Fruit fly (Drosophila melanogaster) whole organism, wandering third instar larva: Measurements from ENCODE around the gene CG43797.
A peak's percentile ranks its signal among the peaks of the same experiment; 100 is the strongest.

Experiments
- Abd-B ChIP-seq: fragments of >200 bp; optimal IDR thresholded peaks from 2 replicates; lab custom pipeline; 2017; ENCODE audit warnings: missing biosample characterization, missing genetic modification characterization
- CG32264 ChIP-seq: fragments of 200-800 bp; sonication (Bioruptor generic); optimal IDR thresholded peaks from 2 replicates; lab custom pipeline; 2016; ENCODE audit warnings: missing biosample characterization, missing genetic modification characterization
- CG9705 ChIP-seq: fragments of 200-800 bp; sonication (Bioruptor generic); optimal IDR thresholded peaks from 2 replicates; lab custom pipeline; 2018; ENCODE audit warnings: missing biosample characterization, mild to moderate bottlenecking, missing genetic modification characterization
- CrebA ChIP-seq: fragments of 200-800 bp; sonication (Bioruptor generic); optimal IDR thresholded peaks from 2 replicates; lab custom pipeline; 2016; ENCODE audit warnings: missing biosample characterization, mild to moderate bottlenecking, missing genetic modification characterization, borderline replicate concordance
- Dfd ChIP-seq: fragments of >200 bp; optimal IDR thresholded peaks from 2 replicates; lab custom pipeline; 2017; ENCODE audit warnings: missing biosample characterization, missing genetic modification characterization
- Dif ChIP-seq: fragments of 200-275, 200-300 bp; sonication (Bioruptor generic); optimal IDR thresholded peaks from 2 replicates; lab custom pipeline; 2018; ENCODE audit warnings: missing biosample characterization, missing genetic modification characterization; ENCODE audit not compliant: partially characterized antibody
- GATAd ChIP-seq: sonication (Bioruptor generic); optimal IDR thresholded peaks from 2 replicates; lab custom pipeline; 2016; ENCODE audit warnings: missing biosample characterization, missing genetic modification characterization
- HLH106 ChIP-seq: fragments of 200-800 bp; optimal IDR thresholded peaks from 3 replicates; lab custom pipeline; 2019; ENCODE audit warnings: missing biosample characterization, mild to moderate bottlenecking, missing genetic modification characterization, moderate library complexity
- Hnf4 ChIP-seq: fragments of 200-800 bp; sonication (Bioruptor generic); optimal IDR thresholded peaks from 2 replicates; lab custom pipeline; 2016; ENCODE audit warnings: missing biosample characterization, mild to moderate bottlenecking, missing genetic modification characterization
- Hr78 ChIP-seq: fragments of >200 bp; optimal IDR thresholded peaks from 2 replicates; lab custom pipeline; 2017; ENCODE audit warnings: missing biosample characterization, missing genetic modification characterization
- Hr83 ChIP-seq: fragments of 200-300 bp; sonication (Bioruptor generic); optimal IDR thresholded peaks from 2 replicates; lab custom pipeline; 2016; ENCODE audit warnings: missing biosample characterization, mild to moderate bottlenecking, missing genetic modification characterization, moderate library complexity; ENCODE audit not compliant: poor library complexity, severe bottlenecking
- Jra ChIP-seq: sonication (Bioruptor generic); optimal IDR thresholded peaks from 2 replicates; lab custom pipeline; 2016; ENCODE audit warnings: missing biosample characterization, missing genetic modification characterization
- Mio ChIP-seq: sonication (Bioruptor generic); optimal IDR thresholded peaks from 2 replicates; lab custom pipeline; 2016; ENCODE audit warnings: missing biosample characterization, missing genetic modification characterization
- Myc ChIP-seq: fragments of >200 bp; optimal IDR thresholded peaks from 2 replicates; lab custom pipeline; 2017
- N ChIP-seq: fragments of >200 bp; optimal IDR thresholded peaks from 2 replicates; lab custom pipeline; 2018; ENCODE audit warnings: missing biosample characterization, missing external identifiers, missing genetic modification characterization
- OdsH ChIP-seq: fragments of 200-800 bp; sonication (Bioruptor generic); optimal IDR thresholded peaks from 2 replicates; lab custom pipeline; 2016; ENCODE audit warnings: missing biosample characterization, mild to moderate bottlenecking, missing genetic modification characterization
- Rel ChIP-seq, 2 experiments: fragments of 200-800 bp; sonication (Bioruptor generic) in 1 of 2; optimal IDR thresholded peaks; 2 replicates in 1 of 2; 3 replicates in 1 of 2; lab custom pipeline; 2016 to 2019; ENCODE audit warnings: mild to moderate bottlenecking in 2 of 2, missing biosample characterization in 2 of 2, missing genetic modification characterization in 2 of 2, moderate library complexity in 1 of 2
- Sp1 ChIP-seq: fragments of 200-800 bp; sonication (Bioruptor generic); optimal IDR thresholded peaks from 3 replicates; lab custom pipeline; 2019; ENCODE audit warnings: missing biosample characterization, mild to moderate bottlenecking, missing genetic modification characterization, moderate library complexity
- Vsx2 ChIP-seq: fragments of 200-300, 225-300 bp; sonication (Bioruptor generic); optimal IDR thresholded peaks from 2 replicates; lab custom pipeline; 2018; ENCODE audit warnings: missing biosample characterization, missing genetic modification characterization; ENCODE audit not compliant: partially characterized antibody
- br ChIP-seq: fragments of 200-800 bp; sonication (Bioruptor generic); optimal IDR thresholded peaks from 2 replicates; lab custom pipeline; 2016; ENCODE audit warnings: missing biosample characterization, missing genetic modification characterization
- brk ChIP-seq: fragments of 200-800 bp; sonication (Bioruptor generic); optimal IDR thresholded peaks from 2 replicates; lab custom pipeline; 2016; ENCODE audit warnings: missing biosample characterization, mild to moderate bottlenecking, missing genetic modification characterization
- dl ChIP-seq, 2 experiments: fragments of 175-275, 200-275 bp in 1 of 2; fragments of 200-275 bp in 1 of 2; sonication (Bioruptor generic); optimal IDR thresholded peaks; lab custom pipeline; 2018; ENCODE audit warnings: mild to moderate bottlenecking in 2 of 2, missing biosample characterization in 2 of 2, missing genetic modification characterization in 2 of 2, moderate library complexity in 2 of 2; ENCODE audit not compliant: partially characterized antibody in 2 of 2, insufficient read depth in 1 of 2
- dmrt93B ChIP-seq: fragments of 200-800 bp; sonication (Bioruptor generic); optimal IDR thresholded peaks from 2 replicates; lab custom pipeline; 2018; ENCODE audit warnings: missing biosample characterization, mild to moderate bottlenecking, missing genetic modification characterization
- dsf ChIP-seq: sonication (Bioruptor generic); optimal IDR thresholded peaks from 2 replicates; lab custom pipeline; 2016; ENCODE audit warnings: missing biosample characterization, missing genetic modification characterization, borderline replicate concordance
- ey ChIP-seq: fragments of 200-800 bp; sonication (Bioruptor generic); optimal IDR thresholded peaks from 2 replicates; lab custom pipeline; 2016; ENCODE audit warnings: missing biosample characterization, missing genetic modification characterization
- foxo ChIP-seq, 2 experiments: fragments of 200-800 bp; sonication (Bioruptor generic); optimal IDR thresholded peaks; 2 replicates in 1 of 2; 3 replicates in 1 of 2; lab custom pipeline; 2016 to 2017; ENCODE audit warnings: missing biosample characterization in 2 of 2, missing genetic modification characterization in 2 of 2
- fru ChIP-seq: fragments of 200-800 bp; sonication (Bioruptor generic); optimal IDR thresholded peaks from 3 replicates; lab custom pipeline; 2016; ENCODE audit warnings: missing biosample characterization, mild to moderate bottlenecking, missing genetic modification characterization
- h ChIP-seq: fragments of 200-800 bp; sonication (Bioruptor generic); optimal IDR thresholded peaks from 3 replicates; lab custom pipeline; 2016; ENCODE audit warnings: missing biosample characterization, mild to moderate bottlenecking, missing genetic modification characterization
- jim ChIP-seq: fragments of 175-275, 200-325 bp; sonication (Bioruptor generic); optimal IDR thresholded peaks from 2 replicates; lab custom pipeline; 2016; ENCODE audit warnings: missing biosample characterization, mild to moderate bottlenecking, missing genetic modification characterization
- lola ChIP-seq: fragments of >200 bp; optimal IDR thresholded peaks from 2 replicates; lab custom pipeline; 2017; ENCODE audit warnings: missing biosample characterization, missing genetic modification characterization
- pan ChIP-seq: fragments of >200 bp; optimal IDR thresholded peaks from 2 replicates; lab custom pipeline; 2017
- psq ChIP-seq: fragments of 200-800 bp; sonication (Bioruptor generic); optimal IDR thresholded peaks from 3 replicates; lab custom pipeline; 2017; ENCODE audit warnings: missing biosample characterization, mild to moderate bottlenecking, missing genetic modification characterization, moderate library complexity
- rgr ChIP-seq: fragments of 200-800 bp; sonication (Bioruptor generic); optimal IDR thresholded peaks from 3 replicates; lab custom pipeline; 2016; ENCODE audit warnings: missing biosample characterization, mild to moderate bottlenecking, missing genetic modification characterization
- sage ChIP-seq: fragments of 200-800 bp; sonication (Bioruptor generic); optimal IDR thresholded peaks from 2 replicates; lab custom pipeline; 2016; ENCODE audit warnings: missing biosample characterization, mild to moderate bottlenecking, missing genetic modification characterization
- sv ChIP-seq: fragments of 200-800 bp; sonication (Bioruptor generic); optimal IDR thresholded peaks from 3 replicates; lab custom pipeline; 2016; ENCODE audit warnings: missing biosample characterization, missing genetic modification characterization
- tai ChIP-seq: sonication (Bioruptor generic); optimal IDR thresholded peaks from 2 replicates; lab custom pipeline; 2016; ENCODE audit warnings: missing biosample characterization, missing genetic modification characterization
- usp ChIP-seq: fragments of >200 bp; optimal IDR thresholded peaks from 2 replicates; lab custom pipeline; 2017; ENCODE audit warnings: missing biosample characterization, missing genetic modification characterization
- woc ChIP-seq: sonication (Bioruptor generic); optimal IDR thresholded peaks from 2 replicates; lab custom pipeline; 2016; ENCODE audit warnings: missing biosample characterization, mild to moderate bottlenecking, missing genetic modification characterization

The CG43797 gene

dm6 chr2L:4038073-4038699 is 38.4 kb downstream of the CG43797 start:
- no peak for TF ChIP-seq GATAd (GFP tag; lab: Kevin White, UChicago)
- no peak for TF ChIP-seq rgr (GFP tag; lab: Kevin White, UChicago)
- no peak for TF ChIP-seq CG9705
- no peak for TF ChIP-seq CrebA (GFP tag; lab: Kevin White, UChicago)
- no peak for TF ChIP-seq Vsx2 (GFP tag; lab: Kevin White, UChicago)
- TF ChIP-seq sage: no peak
- TF ChIP-seq Abd-B (GFP tag; lab: Kevin White, UChicago): no peak
- no peak for TF ChIP-seq Sp1 (GFP tag; lab: Kevin White, UChicago)
- no peak for TF ChIP-seq dmrt93B (GFP tag; lab: Kevin White, UChicago)
- TF ChIP-seq HLH106 (tag; lab: Kevin White, UChicago): no peak
- TF ChIP-seq Rel (GFP tag; optimal IDR thresholded peaks at IDR 0.05; lab: Kevin White, UChicago): no peak
- TF ChIP-seq Rel (tag; optimal IDR thresholded peaks at IDR 0.05; lab: Kevin White, UChicago): no peak
- TF ChIP-seq lola (GFP tag; lab: Kevin White, UChicago): no peak
- no peak for TF ChIP-seq Jra (GFP tag; lab: Kevin White, UChicago)

dm6 chr2L:4043052-4043451 is 43.2 kb downstream of the CG43797 start:
- no peak for TF ChIP-seq Dif (GFP tag; lab: Kevin White, UChicago)
- no peak for TF ChIP-seq CG32264 (GFP tag; lab: Kevin White, UChicago)
- no peak for TF ChIP-seq usp (GFP tag; lab: Kevin White, UChicago)
- no peak for TF ChIP-seq br (GFP tag; lab: Kevin White, UChicago)
- TF ChIP-seq psq (GFP tag; lab: Kevin White, UChicago): no peak
- no peak for TF ChIP-seq HLH106 (tag; lab: Kevin White, UChicago)
- no peak for TF ChIP-seq CG9705
- no peak for TF ChIP-seq Rel (GFP tag; optimal IDR thresholded peaks at IDR 0.05; lab: Kevin White, UChicago)
- TF ChIP-seq Rel (tag; optimal IDR thresholded peaks at IDR 0.05; lab: Kevin White, UChicago): no peak
- no peak for TF ChIP-seq dmrt93B (GFP tag; lab: Kevin White, UChicago)
- no peak for TF ChIP-seq Dfd
- no peak for TF ChIP-seq brk (GFP tag; lab: Kevin White, UChicago)
- TF ChIP-seq foxo (GFP tag; optimal IDR thresholded peaks at IDR 0.05; lab: Kevin White, UChicago): no peak
- no peak for TF ChIP-seq GATAd (GFP tag; lab: Kevin White, UChicago)
- TF ChIP-seq Mio (GFP tag; lab: Kevin White, UChicago): no peak
- TF ChIP-seq fru (GFP tag; lab: Kevin White, UChicago): no peak
- no peak for TF ChIP-seq h (GFP tag; lab: Kevin White, UChicago)
- no peak for TF ChIP-seq tai (GFP tag; lab: Kevin White, UChicago)

dm6 chr2L:4045185-4045814 is 45.5 kb downstream of the CG43797 start:
- TF ChIP-seq CrebA (GFP tag; lab: Kevin White, UChicago) (no peak), dsf (GFP tag; lab: Kevin White, UChicago) (no peak), fru (GFP tag; lab: Kevin White, UChicago) (peak; percentile 38), Rel (GFP tag; optimal IDR thresholded peaks at IDR 0.05; lab: Kevin White, UChicago) (no peak), Rel (tag; optimal IDR thresholded peaks at IDR 0.05; lab: Kevin White, UChicago) (no peak), brk (GFP tag; lab: Kevin White, UChicago) (no peak), CG9705 (no peak), dmrt93B (GFP tag; lab: Kevin White, UChicago) (no peak), lola (GFP tag; lab: Kevin White, UChicago) (no peak), foxo (GFP tag; optimal IDR thresholded peaks at IDR 0.05; lab: Kevin White, UChicago) (peak in 1 of 2 experiments; percentile 21), psq (GFP tag; lab: Kevin White, UChicago) (no peak), Dfd (no peak), Sp1 (GFP tag; lab: Kevin White, UChicago) (peak; percentile 14), CG32264 (GFP tag; lab: Kevin White, UChicago) (no peak), OdsH (GFP tag; lab: Kevin White, UChicago) (peak; percentile 16), woc (GFP tag; lab: Kevin White, UChicago) (no peak), Dif (GFP tag; lab: Kevin White, UChicago) (no peak), rgr (GFP tag; lab: Kevin White, UChicago) (no peak), sage (no peak), Jra (GFP tag; lab: Kevin White, UChicago) (no peak), Hnf4 (GFP tag; lab: Kevin White, UChicago) (no peak), usp (GFP tag; lab: Kevin White, UChicago) (no peak), Myc (lab: Kevin White, UChicago) (no peak), dl (GFP tag; optimal IDR thresholded peaks at IDR 0.05; lab: Kevin White, UChicago; ENCODE audit: insufficient read depth in 1 of 2, partially characterized antibody in 2 of 2) (no peak), N (GFP tag; lab: Kevin White, UChicago) (no peak), br (GFP tag; lab: Kevin White, UChicago) (peak; percentile 11), Mio (GFP tag; lab: Kevin White, UChicago) (no peak), pan (lab: Kevin White, UChicago) (no peak), Hr83 (GFP tag; lab: Kevin White, UChicago) (no peak), Hr78 (no peak), sv (no peak), Abd-B (GFP tag; lab: Kevin White, UChicago) (no peak), GATAd (GFP tag; lab: Kevin White, UChicago) (no peak), jim (GFP tag; lab: Kevin White, UChicago) (no peak), ey (GFP tag; lab: Kevin White, UChicago) (peak; percentile 22), h (GFP tag; lab: Kevin White, UChicago) (peak; percentile 7), tai (GFP tag; lab: Kevin White, UChicago) (no peak), HLH106 (tag; lab: Kevin White, UChicago) (no peak), Vsx2 (GFP tag; lab: Kevin White, UChicago) (no peak)
